Worm (Caenorhabditis elegans): ENCODE results near the gene Y39G8B.13.

- TF ChIP-seq ceh-90 (tag; optimal IDR thresholded peaks at IDR 0.05): no peak
- TF ChIP-seq nhr-77 (tag; optimal IDR thresholded peaks at IDR 0.05): no peak
These were observed 20.5 kb downstream of the Y39G8B.13 start, which contains the start of gene rpi-1 for ce11 chrII:13962319-13962718.
